Fruit fly (Drosophila melanogaster): ENCODE data around the gene CG34129.

The CG34129 gene

dm6 chr3R:26181991-26182390 lies 9.0 kb downstream of the CG34129 start (continued):
- TF ChIP-seq Meics (GFP tag; optimal IDR thresholded peaks at IDR 0.05) (peak; percentile 17), Med (GFP tag) (peak; percentile 79), CG3281 (GFP tag; optimal IDR thresholded peaks at IDR 0.05) (peak; percentile 17), CG18476 (GFP tag; optimal IDR thresholded peaks at IDR 0.05) (no peak), ranshi (GFP tag; IDR thresholded peaks at IDR 0.05) (0 out of 2 replicates have a peak, but pooled peaks have one; percentile 20), CG7271 (tag; optimal IDR thresholded peaks at IDR 0.05) (no peak), salm (tag; optimal IDR thresholded peaks at IDR 0.05) (no peak), CG11504 (tag; optimal IDR thresholded peaks at IDR 0.05) (peak; percentile 37), cwo (GFP tag; optimal IDR thresholded peaks at IDR 0.05) (peak; percentile 36), dmrt99B (tag; optimal IDR thresholded peaks at IDR 0.05) (peak; percentile 40), lab (GFP tag; optimal IDR thresholded peaks at IDR 0.05) (peak; percentile 67), gfzf (GFP tag; optimal IDR thresholded peaks at IDR 0.05) (no peak), gem (tag; optimal IDR thresholded peaks at IDR 0.05) (peak; percentile 31), CG2120 (GFP tag; optimal IDR thresholded peaks at IDR 0.05) (peak; percentile 55), Lpt (GFP tag; optimal IDR thresholded peaks at IDR 0.05) (no peak), slbo (GFP tag; IDR thresholded peaks at IDR 0.05) (peak; percentile 15; the same call in 1 of the 2 replicates)

dm6 chr3R:26172040-26172439 lies 19.0 kb downstream of the CG34129 start:
- TF ChIP-seq CG15601 (tag; optimal IDR thresholded peaks at IDR 0.05) (no peak), nom (GFP tag; optimal IDR thresholded peaks at IDR 0.05) (no peak), CG7556 (GFP tag; optimal IDR thresholded peaks at IDR 0.05) (peak; percentile 36), Stat92E (GFP tag; optimal IDR thresholded peaks at IDR 0.05) (no peak), otp (GFP tag; IDR thresholded peaks at IDR 0.05) (no peak), eve (GFP tag; optimal IDR thresholded peaks at IDR 0.05) (peak in 1 of 2 experiments; percentile 38), CG6791 (GFP tag; IDR thresholded peaks at IDR 0.05; ENCODE audit: partially characterized antibody) (no peak), ken (GFP tag; IDR thresholded peaks at IDR 0.05) (no peak), Hand (GFP tag; optimal IDR thresholded peaks at IDR 0.05) (peak; percentile 39), ind (GFP tag; optimal IDR thresholded peaks at IDR 0.05) (peak; percentile 71), CG7745 (tag; optimal IDR thresholded peaks at IDR 0.05) (no peak), sim (GFP tag; IDR thresholded peaks at IDR 0.05) (no peak), klu (GFP tag; IDR thresholded peaks at IDR 0.05) (no peak), nerfin-2 (GFP tag; IDR thresholded peaks at IDR 0.05; ENCODE audit: partially characterized antibody) (no peak), seq (GFP tag; IDR thresholded peaks at IDR 0.05) (0 out of 2 replicates have a peak, but pooled peaks have one; percentile 14), h (optimal IDR thresholded peaks at IDR 0.05) (no peak), gem (tag; optimal IDR thresholded peaks at IDR 0.05) (peak; percentile 60), gt (GFP tag; IDR thresholded peaks at IDR 0.05) (no peak), CG16779 (GFP tag; IDR thresholded peaks at IDR 0.05) (no peak), vnd (GFP tag; IDR thresholded peaks at IDR 0.05; ENCODE audit: partially characterized antibody) (no peak), Gsc (GFP tag; IDR thresholded peaks at IDR 0.05) (no peak), gro (GFP tag; optimal IDR thresholded peaks at IDR 0.05) (peak; percentile 48), cg (GFP tag; optimal IDR thresholded peaks at IDR 0.05) (no peak), sob (GFP tag; IDR thresholded peaks at IDR 0.05) (peak; percentile 60), dmrt11E (tag; optimal IDR thresholded peaks at IDR 0.05) (no peak), tna (GFP tag; IDR thresholded peaks at IDR 0.05; ENCODE audit: partially characterized antibody) (no peak), phol (tag; optimal IDR thresholded peaks at IDR 0.05) (no peak), zfh2 (GFP tag; optimal IDR thresholded peaks at IDR 0.05) (peak; percentile 18), CG8290 (GFP tag; optimal IDR thresholded peaks at IDR 0.05) (no peak), CG8290 (tag; optimal IDR thresholded peaks at IDR 0.05) (no peak), CG10565 (GFP tag; optimal IDR thresholded peaks at IDR 0.05) (no peak), CG15073 (GFP tag; optimal IDR thresholded peaks at IDR 0.05) (no peak), Fer1 (GFP tag; optimal IDR thresholded peaks at IDR 0.05) (peak; percentile 87), Scr (GFP tag; IDR thresholded peaks at IDR 0.05; ENCODE audit: partially characterized antibody) (no peak), Bdp1 (GFP tag; optimal IDR thresholded peaks at IDR 0.05) (no peak), CG1602 (GFP tag; optimal IDR thresholded peaks at IDR 0.05) (no peak)

Measured in whole organism, embryonic.